Fruit fly (Drosophila melanogaster) whole organism: ENCODE results near the gene raw.

Experiments
- CG8478 ChIP-seq: fragments of >200 bp; optimal IDR thresholded peaks from 2 replicates; lab custom pipeline; 2018; ENCODE audit warnings: inconsistent platforms
- Dll ChIP-seq: fragments of >200 bp; optimal IDR thresholded peaks from 2 replicates; lab custom pipeline; 2017
- EcR ChIP-seq, 2 experiments: fragments of >200 bp; optimal IDR thresholded peaks; 2 replicates each; lab custom pipeline; 2017; ENCODE audit warnings: missing biosample characterization in 2 of 2, missing genetic modification characterization in 2 of 2, missing genetic modification reagents in 2 of 2
- pan ChIP-seq: fragments of >200 bp; optimal IDR thresholded peaks from 2 replicates; lab custom pipeline; 2017
- psq ChIP-seq: fragments of >200 bp; optimal IDR thresholded peaks from 2 replicates; lab custom pipeline; 2017
- usp ChIP-seq: fragments of >200 bp; optimal IDR thresholded peaks from 2 replicates; lab custom pipeline; 2017; ENCODE audit warnings: missing biosample characterization, missing genetic modification characterization, mixed read lengths

- no peak for TF ChIP-seq usp (GFP tag; lab: Kevin White, UChicago)
- no peak for TF ChIP-seq psq (lab: Kevin White, UChicago)
- TF ChIP-seq EcR (GFP tag; optimal IDR thresholded peaks at IDR 0.05; lab: Kevin White, UChicago), result no peak
- no peak for TF ChIP-seq pan (lab: Kevin White, UChicago)
- no peak for TF ChIP-seq CG8478 (lab: Kevin White, UChicago)
- no peak for TF ChIP-seq Dll (lab: Kevin White, UChicago)
Observed at dm6 chr2L:8721028-8721427, 19.4 kb downstream of the raw start.
